Worm (Caenorhabditis elegans) whole organism, early embryonic: ENCODE measurements around the gene ZK470.14.

Experiments used
- B0310.2 ChIP-seq: sonication (generic microtip); optimal IDR thresholded peaks from 2 replicates; lab custom pipeline; 2016; ENCODE audit warnings: mild to moderate bottlenecking, missing genetic modification characterization, missing compliant biosample characterization
- F13C5.2 ChIP-seq: sonication (generic microtip); optimal IDR thresholded peaks from 2 replicates; lab custom pipeline; 2017; ENCODE audit warnings: mild to moderate bottlenecking, missing genetic modification characterization, inconsistent platforms, missing compliant biosample characterization
- aly-1 ChIP-seq: sonication (generic microtip); optimal IDR thresholded peaks from 2 replicates; lab custom pipeline; 2016; ENCODE audit warnings: missing genetic modification characterization, missing compliant biosample characterization
- ama-1 ChIP-seq: fragments of 150-350 bp; optimal IDR thresholded peaks from 2 replicates; lab custom pipeline; 2014
- ceh-13 ChIP-seq: fragments of 200-800 bp; sonication (Bioruptor generic); optimal IDR thresholded peaks from 2 replicates; lab custom pipeline; 2018; ENCODE audit warnings: mild to moderate bottlenecking, missing genetic modification characterization, missing compliant biosample characterization
- ceh-36 ChIP-seq: sonication (generic microtip); optimal IDR thresholded peaks from 2 replicates; lab custom pipeline; 2016; ENCODE audit warnings: missing genetic modification characterization, inconsistent platforms, missing compliant biosample characterization
- ets-7 ChIP-seq: sonication (generic microtip); optimal IDR thresholded peaks from 2 replicates; lab custom pipeline; 2016; ENCODE audit warnings: missing genotype, missing genetic modification characterization, missing compliant biosample characterization
- flt-1 ChIP-seq: fragments of 200-800 bp; sonication (Bioruptor generic); IDR thresholded peaks from 2 replicates; pipeline ENCODE4 v1.3.6; 2022; ENCODE audit warnings: missing genetic modification characterization, missing compliant biosample characterization
- hmbx-1 ChIP-seq: sonication (generic microtip); optimal IDR thresholded peaks from 2 replicates; lab custom pipeline; 2016; ENCODE audit warnings: mild to moderate bottlenecking, missing genetic modification characterization, missing compliant biosample characterization
- hmg-4 ChIP-seq: fragments of 200-800 bp; sonication (Bioruptor generic); optimal IDR thresholded peaks from 2 replicates; lab custom pipeline; 2018; ENCODE audit warnings: mild to moderate bottlenecking, missing genetic modification characterization, missing compliant biosample characterization
- hnd-1 ChIP-seq: sonication (generic microtip); optimal IDR thresholded peaks from 2 replicates; lab custom pipeline; 2016; ENCODE audit warnings: missing genetic modification characterization, missing compliant biosample characterization
- pes-1 ChIP-seq: fragments of 200-800 bp; sonication (Bioruptor generic); IDR thresholded peaks from 2 replicates; pipeline ENCODE4 v1.3.6; 2022; ENCODE audit warnings: missing genetic modification reagents, missing genetic modification characterization, missing compliant biosample characterization
- scrt-1 ChIP-seq: fragments of 200-800 bp; sonication (Bioruptor generic); IDR thresholded peaks from 2 replicates; pipeline ENCODE4 v1.3.6; 2022; ENCODE audit warnings: missing genetic modification characterization, missing compliant biosample characterization
- sea-1 ChIP-seq: fragments of 200-800 bp; sonication (Bioruptor generic); conservative IDR thresholded peaks from 2 replicates; pipeline ENCODE4 v1.3.6; 2022; ENCODE audit warnings: missing genetic modification characterization, missing compliant biosample characterization
- tbx-11 ChIP-seq: fragments of 200-800 bp; sonication (Bioruptor generic); IDR thresholded peaks from 2 replicates; pipeline ENCODE4 v1.3.6; 2022; ENCODE audit warnings: missing genetic modification characterization, missing compliant biosample characterization
- tbx-37 ChIP-seq: fragments of 200-800 bp; sonication (Bioruptor generic); conservative IDR thresholded peaks from 2 replicates; pipeline ENCODE4 v1.3.6; 2022; ENCODE audit warnings: missing genetic modification reagents, missing genetic modification characterization, missing compliant biosample characterization
- tra-4 ChIP-seq: sonication (generic microtip); optimal IDR thresholded peaks from 2 replicates; lab custom pipeline; 2017; ENCODE audit warnings: missing genetic modification characterization, missing compliant biosample characterization

ZK470.14 gene

DNA sequence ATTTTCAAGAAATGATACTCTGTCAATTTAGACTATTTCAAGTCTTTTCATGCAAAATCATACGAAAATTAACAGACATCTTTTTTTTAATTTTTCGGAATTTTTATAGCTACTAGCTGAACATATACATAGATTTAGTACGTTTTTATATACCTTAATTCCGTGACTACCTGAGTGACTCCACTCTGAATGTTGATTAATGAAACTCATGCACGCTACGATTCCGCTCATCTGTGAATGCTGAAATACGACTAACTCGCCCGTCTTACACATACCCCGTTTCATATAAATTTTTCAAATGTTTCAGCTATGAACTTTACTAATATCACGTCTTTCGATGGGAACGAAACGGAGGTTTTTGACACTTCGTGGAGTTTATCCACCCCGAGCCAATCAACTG lies at the start of gene ZK470.14:
ZK470.14 (plus strand) TSS at position 301 of the 400 bp plus-strand sequence.
- TF ChIP-seq hmbx-1 (no peak), ama-1 (lab: Kevin White, UChicago) (no peak), pes-1 (GFP tag; lab: Robert Waterston, UW) (no peak), hmg-4 (GFP tag; lab: Kevin White, UChicago) (no peak), tbx-11 (GFP tag; lab: Robert Waterston, UW) (no peak), hnd-1 (no peak)

DNA sequence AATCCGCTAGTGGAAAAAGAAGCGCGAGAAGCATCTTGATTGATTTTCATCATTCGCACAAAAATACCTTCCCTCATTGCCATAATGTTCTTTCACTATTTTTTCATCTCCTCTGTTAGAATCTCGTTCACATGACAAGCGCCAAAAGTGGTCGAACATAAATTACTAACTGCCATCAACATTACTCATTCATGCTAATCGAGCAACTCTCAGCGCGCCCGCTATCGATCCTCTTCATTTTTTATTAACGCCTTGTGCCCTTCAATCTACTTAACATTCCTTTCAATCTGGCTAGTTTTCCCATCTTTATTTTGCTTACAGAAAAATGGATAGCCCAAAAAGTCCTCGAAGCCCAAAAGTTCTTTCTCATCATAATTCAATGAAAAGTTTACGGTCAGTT lies 49.6 kb upstream of the ZK470.14 start, which contains the start of gene F09F9.5:
F09F9.5 (plus strand) TSS at position 301 of the 400 bp plus-strand sequence.
- TF ChIP-seq scrt-1 (GFP tag; lab: Robert Waterston, UW) (no peak), B0310.2 (tag; lab: Kevin White, UChicago) (no peak), ets-7 (tag; lab: Kevin White, UChicago) (no peak), F13C5.2 (tag; lab: Kevin White, UChicago) (no peak), hnd-1 (no peak), aly-1 (no peak), hmbx-1 (no peak), hmg-4 (GFP tag; lab: Kevin White, UChicago) (no peak), flt-1 (GFP tag; lab: Robert Waterston, UW) (no peak), ceh-36 (tag; lab: Kevin White, UChicago) (no peak), tbx-37 (no peak), pes-1 (GFP tag; lab: Robert Waterston, UW) (no peak), tra-4 (tag; lab: Kevin White, UChicago) (no peak), tbx-11 (GFP tag; lab: Robert Waterston, UW) (no peak), ceh-13 (no peak), sea-1 (no peak), ama-1 (lab: Kevin White, UChicago) (no peak)

DNA sequence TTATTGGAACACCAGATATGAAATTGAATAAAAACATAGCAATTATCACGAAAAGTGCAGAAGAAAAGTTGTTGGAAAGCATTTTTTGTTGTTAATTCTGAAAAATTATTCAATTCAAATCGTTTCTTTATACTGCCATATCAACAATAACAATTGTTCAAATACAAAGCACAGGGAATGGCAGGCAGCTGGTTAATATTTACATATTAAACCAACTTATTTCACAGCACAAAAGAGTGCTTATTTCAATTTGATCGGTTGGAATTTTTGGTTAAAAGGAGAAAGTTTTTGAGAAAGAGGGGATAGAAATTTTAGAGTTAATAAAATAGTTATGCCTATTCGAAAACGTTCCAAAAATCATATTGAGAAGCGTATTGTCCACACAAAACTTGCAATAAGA lies 46.3 kb upstream of the ZK470.14 start, which contains the start of gene F09F9.3:
F09F9.3 (minus strand) TSS at position 101 of the 400 bp plus-strand sequence.
- no peak for TF ChIP-seq tbx-11 (GFP tag; lab: Robert Waterston, UW)
- no peak for TF ChIP-seq flt-1 (GFP tag; lab: Robert Waterston, UW)
- TF ChIP-seq ets-7 (tag; lab: Kevin White, UChicago), result no peak
- no peak for TF ChIP-seq ama-1 (lab: Kevin White, UChicago)
- no peak for TF ChIP-seq pes-1 (GFP tag; lab: Robert Waterston, UW)
- TF ChIP-seq F13C5.2 (tag; lab: Kevin White, UChicago), result no peak
- no peak for TF ChIP-seq tra-4 (tag; lab: Kevin White, UChicago)
- TF ChIP-seq hnd-1, result no peak
- TF ChIP-seq ceh-13, result no peak
- no peak for TF ChIP-seq hmbx-1
- TF ChIP-seq hmg-4 (GFP tag; lab: Kevin White, UChicago), result no peak
- no peak for TF ChIP-seq B0310.2 (tag; lab: Kevin White, UChicago)
- TF ChIP-seq aly-1, result no peak
- TF ChIP-seq scrt-1 (GFP tag; lab: Robert Waterston, UW), result no peak
- no peak for TF ChIP-seq ceh-36 (tag; lab: Kevin White, UChicago)
- no peak for TF ChIP-seq sea-1
- no peak for TF ChIP-seq tbx-37

DNA sequence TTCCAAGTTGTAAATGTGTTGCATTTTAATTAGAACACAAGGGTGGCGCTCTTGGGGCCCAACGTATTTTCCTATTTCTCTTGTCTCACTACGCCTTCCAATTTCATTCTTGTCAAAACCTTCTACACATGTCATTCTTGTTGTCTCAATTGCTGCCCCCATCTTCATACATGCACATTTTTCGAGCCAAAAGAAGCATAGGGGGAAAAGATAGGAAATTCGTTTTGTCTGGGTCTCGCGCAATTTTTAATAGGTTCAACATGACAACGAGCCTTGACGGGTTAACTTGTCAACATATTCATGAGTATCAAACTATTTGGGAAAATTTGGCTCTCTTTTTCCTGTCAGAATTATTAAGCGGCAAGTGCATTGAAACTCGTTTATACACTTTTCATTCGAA lies 43.9 kb upstream of the ZK470.14 start:
- no peak for TF ChIP-seq F13C5.2 (tag; lab: Kevin White, UChicago)

DNA sequence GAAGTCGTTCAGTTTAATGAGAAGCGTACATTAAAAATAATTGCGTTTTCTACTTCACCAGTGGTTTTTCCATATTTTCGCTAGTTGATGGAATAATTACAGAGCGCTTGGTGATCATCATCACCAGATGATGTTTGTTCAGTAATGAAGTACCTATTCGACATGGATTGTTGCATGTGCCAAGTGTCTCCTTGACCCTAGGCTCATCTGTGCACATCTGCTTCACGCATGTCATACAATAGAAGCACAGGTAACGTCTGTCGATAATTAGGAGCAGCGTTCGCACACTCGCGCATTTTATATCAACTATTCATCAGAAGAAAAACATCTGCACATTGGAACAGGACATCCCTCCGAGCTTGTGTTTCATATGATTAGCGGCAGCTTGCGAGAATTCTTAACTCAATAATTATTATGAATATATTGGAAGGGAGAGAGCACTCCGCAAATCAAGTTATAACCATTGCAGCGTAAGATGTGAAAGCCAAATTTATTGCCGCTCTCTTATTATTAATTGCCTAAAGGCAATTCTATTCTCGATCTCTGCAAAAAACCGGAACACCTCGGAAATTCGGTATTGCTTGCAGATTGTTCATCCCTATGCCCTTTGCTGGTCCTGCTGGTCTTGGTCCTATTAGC lies 42.0 kb upstream of the ZK470.14 start:
- TF ChIP-seq hmbx-1 (no peak), tra-4 (tag; lab: Kevin White, UChicago) (no peak), hmg-4 (GFP tag; lab: Kevin White, UChicago) (no peak), ceh-36 (tag; lab: Kevin White, UChicago) (no peak), tbx-11 (GFP tag; lab: Robert Waterston, UW) (no peak), ceh-13 (no peak), B0310.2 (tag; lab: Kevin White, UChicago) (no peak), hnd-1 (no peak), pes-1 (GFP tag; lab: Robert Waterston, UW) (no peak), ama-1 (lab: Kevin White, UChicago) (no peak), ets-7 (tag; lab: Kevin White, UChicago) (no peak), flt-1 (GFP tag; lab: Robert Waterston, UW) (no peak), F13C5.2 (tag; lab: Kevin White, UChicago) (no peak), aly-1 (no peak), tbx-37 (no peak), scrt-1 (GFP tag; lab: Robert Waterston, UW) (no peak), sea-1 (no peak)

DNA sequence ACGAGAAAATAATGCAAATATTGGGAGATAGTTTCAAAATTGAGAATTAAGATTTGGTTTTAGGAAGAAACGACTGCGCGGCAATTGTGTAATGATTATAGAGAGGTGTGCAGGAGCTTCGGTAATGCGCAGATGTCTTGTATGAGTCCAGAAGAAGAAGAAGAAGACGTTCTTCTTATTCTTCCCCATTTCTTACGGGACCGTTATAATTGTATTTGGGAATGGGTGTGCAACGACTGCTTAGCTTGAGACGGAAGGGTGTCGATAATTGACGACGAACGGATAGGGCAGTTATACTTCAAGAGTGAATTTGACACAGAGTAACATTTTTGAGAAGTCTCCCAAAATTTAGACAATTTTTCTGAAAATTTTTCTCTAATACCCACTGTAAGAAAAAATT lies 38.6 kb upstream of the ZK470.14 start:
- TF ChIP-seq hnd-1 (no peak), B0310.2 (tag; lab: Kevin White, UChicago) (no peak), F13C5.2 (tag; lab: Kevin White, UChicago) (no peak), ama-1 (lab: Kevin White, UChicago) (no peak), ceh-36 (tag; lab: Kevin White, UChicago) (no peak), ets-7 (tag; lab: Kevin White, UChicago) (no peak), tbx-11 (GFP tag; lab: Robert Waterston, UW) (no peak), flt-1 (GFP tag; lab: Robert Waterston, UW) (no peak), scrt-1 (GFP tag; lab: Robert Waterston, UW) (no peak), tbx-37 (no peak)

DNA sequence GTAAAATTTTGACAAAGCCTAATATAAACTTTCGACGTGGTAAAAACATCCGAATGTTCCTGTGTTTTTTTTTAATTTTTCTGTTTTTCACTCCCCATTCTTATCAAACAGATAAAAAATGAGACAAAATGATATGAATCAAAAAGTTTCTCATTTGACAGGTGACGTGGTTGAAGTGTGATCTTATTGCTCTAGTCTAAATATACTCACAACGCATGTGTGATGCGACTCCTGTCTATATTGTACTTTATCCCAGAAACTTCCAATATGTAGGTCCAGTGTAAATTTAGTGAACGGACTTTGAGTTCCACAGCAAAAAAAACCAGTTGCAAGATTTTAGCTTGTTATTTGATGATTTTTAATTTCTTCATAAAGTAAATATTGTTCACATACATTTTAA lies 35.9 kb upstream of the ZK470.14 start:
- no peak for TF ChIP-seq tra-4 (tag; lab: Kevin White, UChicago)
- TF ChIP-seq hnd-1, result no peak
- no peak for TF ChIP-seq tbx-37
- TF ChIP-seq sea-1, result no peak
- TF ChIP-seq hmbx-1, result no peak
- TF ChIP-seq F13C5.2 (tag; lab: Kevin White, UChicago), result no peak
- no peak for TF ChIP-seq pes-1 (GFP tag; lab: Robert Waterston, UW)
- no peak for TF ChIP-seq tbx-11 (GFP tag; lab: Robert Waterston, UW)
- TF ChIP-seq ets-7 (tag; lab: Kevin White, UChicago), result no peak
- no peak for TF ChIP-seq flt-1 (GFP tag; lab: Robert Waterston, UW)
- TF ChIP-seq ceh-13, result no peak
- TF ChIP-seq aly-1, result no peak
